Worm (Caenorhabditis elegans) whole organism, L4 larva: Measurements from ENCODE around the gene Y82E9BR.3.
"Not testable (repeated sequence)": the region's sequence is repeated elsewhere in the genome, so short reads cannot be mapped to it uniquely, and the experiment has no call there.

ENCODE experiments used
- ama-1 ChIP-seq: fragments of 150-350 bp; optimal IDR thresholded peaks from 2 replicates; lab custom pipeline; 2014; ENCODE audit warnings: inconsistent platforms, mixed read lengths
- ceh-82 ChIP-seq: sonication (generic microtip); optimal IDR thresholded peaks from 2 replicates; lab custom pipeline; 2017; ENCODE audit warnings: missing biosample characterization, missing genetic modification characterization
- daf-8 ChIP-seq: fragments of 200-800 bp; sonication (Bioruptor generic); IDR thresholded peaks from 2 replicates; pipeline ENCODE4 v1.3.6; 2022; ENCODE audit warnings: missing genetic modification characterization, missing compliant biosample characterization
- lsy-2 ChIP-seq, 2 experiments: fragments of 150-350 bp in 1 of 2; sonication (generic microtip) in 1 of 2; optimal IDR thresholded peaks; 2 replicates each; lab custom pipeline; 2014 to 2017; ENCODE audit warnings: missing biosample characterization in 2 of 2, missing genetic modification characterization in 2 of 2
- pha-4 ChIP-seq, 2 experiments: fragments of 150-350 bp in 1 of 2; fragments of 200-800 bp in 1 of 2; sonication (Bioruptor generic) in 1 of 2; IDR thresholded peaks in 1 of 2; optimal IDR thresholded peaks in 1 of 2; 2 replicates each; pipeline versions ENCODE4 v1.3.6 to Lab custom; 2014 to 2022; ENCODE audit warnings: missing genetic modification characterization in 2 of 2, missing genetic modification reagents in 2 of 2, missing biosample characterization in 1 of 2, missing compliant biosample characterization in 1 of 2
- snpc-4 ChIP-seq: fragments of 150-350 bp; optimal IDR thresholded peaks from 2 replicates; lab custom pipeline; 2014; ENCODE audit warnings: missing biosample characterization, missing genetic modification characterization
- zip-2 ChIP-seq: fragments of 150-350 bp; optimal IDR thresholded peaks from 2 replicates; lab custom pipeline; 2014; ENCODE audit warnings: missing biosample characterization, missing genetic modification characterization
- ztf-11 ChIP-seq: fragments of 150-350 bp; optimal IDR thresholded peaks from 2 replicates; lab custom pipeline; 2014; ENCODE audit warnings: missing biosample characterization, missing genetic modification characterization

- TF ChIP-seq pha-4 (GFP tag; IDR thresholded peaks at IDR 0.05; lab: Robert Waterston, UW); pha-4 (tag; optimal IDR thresholded peaks at IDR 0.05; lab: Kevin White, UChicago); zip-2 (tag; lab: Kevin White, UChicago); ceh-82 (tag; lab: Kevin White, UChicago); ama-1 (lab: Kevin White, UChicago); lsy-2 (tag; optimal IDR thresholded peaks at IDR 0.05; lab: Kevin White, UChicago); daf-8 (GFP tag; lab: Robert Waterston, UW); snpc-4 (tag; lab: Kevin White, UChicago); ztf-11: not testable (repeated sequence)
These were observed 43.5 kb upstream of the Y82E9BR.3 start, which contains the start of gene Y82E9BR.10 for ce11 chrIII:1375491-1375890.
